Worm (Caenorhabditis elegans): Measurements from ENCODE around the gene repo-1.

DNA sequence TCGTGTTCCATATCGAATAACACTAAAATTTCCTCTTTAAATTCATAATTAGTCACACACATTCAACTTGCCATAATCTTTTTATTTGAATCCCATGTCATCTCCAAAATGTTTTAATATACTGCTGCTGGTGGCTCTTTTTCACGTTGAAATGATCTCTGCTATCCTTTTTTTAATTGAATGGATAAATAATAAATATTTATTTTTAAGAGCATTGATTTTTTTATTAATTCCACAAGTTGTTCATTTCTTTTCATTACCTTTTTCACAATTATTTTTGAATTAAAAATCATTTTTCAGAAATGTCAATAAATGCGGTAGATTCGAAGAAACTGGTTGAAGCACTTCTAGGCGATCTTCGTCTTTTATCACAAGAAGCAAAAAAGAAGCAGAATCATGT, 12.2 kb downstream of the repo-1 start, which contains the start of gene mon-2:
- no peak for TF ChIP-seq let-526 (GFP tag; IDR thresholded peaks at IDR 0.05)
- no peak for TF ChIP-seq tbx-9 (tag; optimal IDR thresholded peaks at IDR 0.05; ENCODE audit: borderline replicate concordance)
- TF ChIP-seq Y67H2A.10 (GFP tag; conservative IDR thresholded peaks at IDR 0.05) = no peak
- no peak for TF ChIP-seq hmg-1.2 (GFP tag; IDR thresholded peaks at IDR 0.05)
- TF ChIP-seq zfh-2 (GFP tag; conservative IDR thresholded peaks at IDR 0.05) = no peak
- TF ChIP-seq F23B12.7 (tag; optimal IDR thresholded peaks at IDR 0.05; ENCODE audit: insufficient read depth) = no peak
- no peak for TF ChIP-seq unc-62 (GFP tag; optimal IDR thresholded peaks at IDR 0.05)
- no peak for TF ChIP-seq snpc-1.1 (tag; optimal IDR thresholded peaks at IDR 0.05; ENCODE audit: insufficient read depth)
